Fruit fly (Drosophila melanogaster) whole organism, embryonic: ENCODE results near the gene Sytbeta.

Experiments used
- ATbp ChIP-seq: fragments of 200-800 bp; sonication (Bioruptor generic); optimal IDR thresholded peaks from 2 replicates; lab custom pipeline; 2017; ENCODE audit warnings: missing biosample characterization, mild to moderate bottlenecking, missing genetic modification characterization, missing genetic modification reagents
- BtbVII ChIP-seq: fragments of 200-800 bp; sonication (Bioruptor generic); optimal IDR thresholded peaks from 3 replicates; lab custom pipeline; 2017; ENCODE audit warnings: missing biosample characterization, mild to moderate bottlenecking, missing genetic modification characterization
- CG11247 ChIP-seq: fragments of 200-800 bp; sonication (Bioruptor generic); IDR thresholded peaks from 2 replicates; pipeline ENCODE4 v1.3.6; 2022; ENCODE audit warnings: missing biosample characterization, missing genetic modification characterization
- CG11695 ChIP-seq: fragments of 200-800 bp; sonication (Bioruptor generic); IDR thresholded peaks from 3 replicates; pipeline ENCODE4 v1.3.6; 2022; ENCODE audit warnings: missing biosample characterization, missing genetic modification characterization
- CG1233 ChIP-seq: fragments of 200-800 bp; sonication (Bioruptor generic); optimal IDR thresholded peaks from 4 replicates; lab custom pipeline; 2018; ENCODE audit warnings: missing biosample characterization, mild to moderate bottlenecking, missing genetic modification characterization
- CG12744 ChIP-seq: fragments of 200-800 bp; sonication (Bioruptor generic); optimal IDR thresholded peaks from 2 replicates; lab custom pipeline; 2016; ENCODE audit warnings: missing biosample characterization, missing genetic modification characterization
- CG15479 ChIP-seq: fragments of 200-800 bp; sonication (Bioruptor generic); optimal IDR thresholded peaks from 3 replicates; lab custom pipeline; 2019; ENCODE audit warnings: missing biosample characterization, mild to moderate bottlenecking, missing genetic modification characterization, moderate library complexity
- CG17361 ChIP-seq: fragments of 200-800 bp; sonication (Bioruptor generic); IDR thresholded peaks from 3 replicates; pipeline ENCODE4 v1.3.6; 2022; ENCODE audit warnings: missing biosample characterization, missing genetic modification characterization
- CG17568 ChIP-seq: fragments of 200-800 bp; sonication (Bioruptor generic); optimal IDR thresholded peaks from 2 replicates; lab custom pipeline; 2018; ENCODE audit warnings: missing biosample characterization, mild to moderate bottlenecking, missing genetic modification characterization, moderate library complexity
- CG18262 ChIP-seq: fragments of 200-800 bp; optimal IDR thresholded peaks from 3 replicates; lab custom pipeline; 2019; ENCODE audit warnings: missing biosample characterization, mild to moderate bottlenecking, missing genetic modification characterization, moderate library complexity
- CG18476 ChIP-seq: fragments of 200-800 bp; sonication (Bioruptor generic); optimal IDR thresholded peaks from 2 replicates; lab custom pipeline; 2016; ENCODE audit warnings: missing biosample characterization, mild to moderate bottlenecking, missing genetic modification characterization
- CG18599 ChIP-seq: fragments of 200-800 bp; sonication (Bioruptor generic); optimal IDR thresholded peaks from 3 replicates; lab custom pipeline; 2017; ENCODE audit warnings: missing biosample characterization, missing genetic modification characterization, mild to moderate bottlenecking, moderate library complexity, missing genetic modification reagents
- CG2199 ChIP-seq: fragments of 200-800 bp; sonication (Bioruptor generic); IDR thresholded peaks from 3 replicates; pipeline ENCODE4 v1.3.6; 2022; ENCODE audit warnings: missing biosample characterization, missing genetic modification characterization
- CG2202 ChIP-seq: fragments of 200-800 bp; sonication (Bioruptor generic); optimal IDR thresholded peaks from 2 replicates; lab custom pipeline; 2018; ENCODE audit warnings: missing biosample characterization, mild to moderate bottlenecking, missing genetic modification characterization
- CG2678 ChIP-seq: fragments of 200-800 bp; sonication (Bioruptor generic); optimal IDR thresholded peaks from 3 replicates; lab custom pipeline; 2019; ENCODE audit warnings: missing biosample characterization, mild to moderate bottlenecking, missing genetic modification characterization, moderate library complexity
- CG2889 ChIP-seq: fragments of 200-800 bp; sonication (Bioruptor generic); IDR thresholded peaks from 3 replicates; pipeline ENCODE4 v1.3.6; 2022; ENCODE audit warnings: missing biosample characterization, missing genetic modification characterization
- CG6254 ChIP-seq: fragments of 200-800 bp; sonication (Bioruptor generic); optimal IDR thresholded peaks from 3 replicates; lab custom pipeline; 2017; ENCODE audit warnings: mild to moderate bottlenecking, missing biosample characterization, missing genetic modification reagents, missing genetic modification characterization
- CG8290 ChIP-seq, 3 experiments: fragments of 200-800 bp; sonication (Bioruptor generic); optimal IDR thresholded peaks; 2 replicates each; lab custom pipeline; 2016 to 2019; ENCODE audit warnings: missing biosample characterization in 3 of 3, missing genetic modification characterization in 3 of 3, mild to moderate bottlenecking in 2 of 3, moderate library complexity in 1 of 3
- CG8478 ChIP-seq: fragments of >200 bp; optimal IDR thresholded peaks from 2 replicates; lab custom pipeline; 2018
- CG8924 ChIP-seq: fragments of 200-800 bp; optimal IDR thresholded peaks from 3 replicates; lab custom pipeline; 2019; ENCODE audit warnings: missing biosample characterization, mild to moderate bottlenecking, missing genetic modification characterization, moderate library complexity
- CG9727 ChIP-seq: fragments of 200-800 bp; sonication (Bioruptor generic); optimal IDR thresholded peaks from 3 replicates; lab custom pipeline; 2017; ENCODE audit warnings: missing biosample characterization, mild to moderate bottlenecking, missing genetic modification characterization
- CG9932 ChIP-seq: fragments of 200-800 bp; sonication (Bioruptor generic); IDR thresholded peaks from 2 replicates; pipeline ENCODE4 v1.3.6; 2022; ENCODE audit warnings: missing biosample characterization, missing genetic modification characterization
- Camta ChIP-seq: fragments of 200-800 bp; sonication (Bioruptor generic); optimal IDR thresholded peaks from 2 replicates; lab custom pipeline; 2016; ENCODE audit warnings: missing biosample characterization, missing genetic modification characterization
- CkIIα-i1 ChIP-seq: fragments of 200-800 bp; sonication (Bioruptor generic); IDR thresholded peaks from 2 replicates; pipeline ENCODE4 v1.3.6; 2022; ENCODE audit warnings: missing biosample characterization, missing genetic modification characterization
- Dbx ChIP-seq: fragments of 200-800 bp; sonication (Bioruptor generic); IDR thresholded peaks from 3 replicates; pipeline ENCODE4 v1.3.6; 2022; ENCODE audit warnings: missing biosample characterization, missing genetic modification characterization
- Ets65A ChIP-seq: fragments of 200-800 bp; sonication (Bioruptor generic); peaks from one replicate; lab custom pipeline; 2016; ENCODE audit warnings: missing biosample characterization, missing genetic modification characterization
- HLHmδ ChIP-seq: fragments of 200-800 bp; sonication (Bioruptor generic); optimal IDR thresholded peaks from 2 replicates; lab custom pipeline; 2018; ENCODE audit warnings: missing biosample characterization, mild to moderate bottlenecking, missing genetic modification characterization, moderate library complexity
- Hey ChIP-seq: fragments of 200-800 bp; sonication (Bioruptor generic); optimal IDR thresholded peaks from 3 replicates; lab custom pipeline; 2018; ENCODE audit warnings: missing biosample characterization, mild to moderate bottlenecking, missing genetic modification characterization
- Jarid2 ChIP-seq: fragments of 200-800 bp; sonication (Bioruptor generic); optimal IDR thresholded peaks from 3 replicates; lab custom pipeline; 2017; ENCODE audit warnings: mild to moderate bottlenecking, missing biosample characterization, missing genetic modification reagents, missing genetic modification characterization
- Lpt ChIP-seq: fragments of >200 bp; optimal IDR thresholded peaks from 2 replicates; lab custom pipeline; 2018; ENCODE audit warnings: missing biosample characterization, missing genetic modification characterization
- MTF-1 ChIP-seq: fragments of 200-800 bp; sonication (Bioruptor generic); optimal IDR thresholded peaks from 2 replicates; lab custom pipeline; 2018; ENCODE audit warnings: missing biosample characterization, mild to moderate bottlenecking, missing genetic modification characterization, borderline replicate concordance
- Med ChIP-seq: fragments of 200-800 bp; sonication (Bioruptor generic); peaks from one replicate; lab custom pipeline; 2016; ENCODE audit warnings: missing biosample characterization, missing genetic modification characterization, mild to moderate bottlenecking, inconsistent platforms, moderate library complexity
- Spps ChIP-seq: fragments of 200-800 bp; sonication (Bioruptor generic); optimal IDR thresholded peaks from 2 replicates; lab custom pipeline; 2018; ENCODE audit warnings: missing biosample characterization, mild to moderate bottlenecking, missing genetic modification characterization
- Trl ChIP-seq, 3 experiments: fragments of >200 bp in 2 of 3; fragments of 200-800 bp in 1 of 3; sonication (Bioruptor generic) in 1 of 3; optimal IDR thresholded peaks; 2 replicates in 1 of 3; 3 replicates in 2 of 3; lab custom pipeline; 2016 to 2017; ENCODE audit warnings: missing biosample characterization in 1 of 3, missing genetic modification characterization in 1 of 3
- caup ChIP-seq: fragments of 200-800 bp; sonication (Bioruptor generic); optimal IDR thresholded peaks from 3 replicates; lab custom pipeline; 2017; ENCODE audit warnings: missing biosample characterization, mild to moderate bottlenecking, missing genetic modification characterization, moderate library complexity; ENCODE audit not compliant: severe bottlenecking
- ci ChIP-seq: fragments of 200-800 bp; sonication (Bioruptor generic); IDR thresholded peaks from 3 replicates; pipeline ENCODE4 v1.3.6; 2022; ENCODE audit warnings: missing biosample characterization, missing genetic modification characterization
- fd102C ChIP-seq: fragments of 200-800 bp; sonication (Bioruptor generic); optimal IDR thresholded peaks from 2 replicates; lab custom pipeline; 2018; ENCODE audit warnings: missing biosample characterization, mild to moderate bottlenecking, missing genetic modification characterization, moderate library complexity
- fd64A ChIP-seq: fragments of 200-800 bp; sonication (Bioruptor generic); optimal IDR thresholded peaks from 3 replicates; lab custom pipeline; 2018; ENCODE audit warnings: missing biosample characterization, mild to moderate bottlenecking, missing genetic modification characterization
- inv ChIP-seq: fragments of 200-800 bp; sonication (Bioruptor generic); IDR thresholded peaks from 2 replicates; pipeline ENCODE4 v1.3.6; 2022; ENCODE audit warnings: missing biosample characterization, missing genetic modification characterization; ENCODE audit not compliant: partially characterized antibody
- kah ChIP-seq: fragments of 200-800 bp; sonication (Bioruptor generic); optimal IDR thresholded peaks from 2 replicates; lab custom pipeline; 2018; ENCODE audit warnings: missing biosample characterization, mild to moderate bottlenecking, missing genetic modification characterization
- lab ChIP-seq: fragments of 200-800 bp; sonication (Bioruptor generic); optimal IDR thresholded peaks from 3 replicates; lab custom pipeline; 2017; ENCODE audit warnings: missing biosample characterization, missing genetic modification characterization, mild to moderate bottlenecking, moderate library complexity, missing genetic modification reagents
- sd ChIP-seq: fragments of 200-800 bp; sonication (Bioruptor generic); optimal IDR thresholded peaks from 3 replicates; lab custom pipeline; 2018; ENCODE audit warnings: missing biosample characterization, mild to moderate bottlenecking, missing genetic modification characterization, moderate library complexity
- sens ChIP-seq: fragments of 200-800 bp; sonication (Bioruptor generic); peaks from one replicate; lab custom pipeline; 2016; ENCODE audit warnings: missing biosample characterization, missing genetic modification characterization
- sug ChIP-seq: fragments of 200-800 bp; optimal IDR thresholded peaks from 2 replicates; lab custom pipeline; 2019; ENCODE audit warnings: missing biosample characterization, mild to moderate bottlenecking, missing genetic modification characterization, moderate library complexity
- tll ChIP-seq, 2 experiments: fragments of 200-800 bp in 1 of 2; fragments of >200 bp in 1 of 2; sonication (Bioruptor generic) in 1 of 2; optimal IDR thresholded peaks; 2 replicates each; lab custom pipeline; 2017 to 2019; ENCODE audit warnings: missing biosample characterization in 2 of 2, missing genetic modification characterization in 2 of 2, mild to moderate bottlenecking in 1 of 2, moderate library complexity in 1 of 2
- tna ChIP-seq: fragments of 200-800 bp; sonication (Bioruptor generic); IDR thresholded peaks from 2 replicates; pipeline ENCODE4 v1.3.6; 2022; ENCODE audit warnings: missing biosample characterization, missing genetic modification characterization; ENCODE audit not compliant: partially characterized antibody
- tup ChIP-seq: fragments of 200-800 bp; sonication (Bioruptor generic); optimal IDR thresholded peaks from 2 replicates; lab custom pipeline; 2016; ENCODE audit warnings: missing biosample characterization, mild to moderate bottlenecking, missing genetic modification characterization, moderate library complexity
- twi ChIP-seq: fragments of 200-800 bp; optimal IDR thresholded peaks from 2 replicates; lab custom pipeline; 2019; ENCODE audit warnings: missing biosample characterization, mild to moderate bottlenecking, missing genetic modification characterization, moderate library complexity
- zen ChIP-seq: fragments of 200-800 bp; sonication (Bioruptor generic); optimal IDR thresholded peaks from 3 replicates; lab custom pipeline; 2018; ENCODE audit warnings: missing biosample characterization, mild to moderate bottlenecking, missing genetic modification characterization, moderate library complexity

Gene Sytbeta

DNA sequence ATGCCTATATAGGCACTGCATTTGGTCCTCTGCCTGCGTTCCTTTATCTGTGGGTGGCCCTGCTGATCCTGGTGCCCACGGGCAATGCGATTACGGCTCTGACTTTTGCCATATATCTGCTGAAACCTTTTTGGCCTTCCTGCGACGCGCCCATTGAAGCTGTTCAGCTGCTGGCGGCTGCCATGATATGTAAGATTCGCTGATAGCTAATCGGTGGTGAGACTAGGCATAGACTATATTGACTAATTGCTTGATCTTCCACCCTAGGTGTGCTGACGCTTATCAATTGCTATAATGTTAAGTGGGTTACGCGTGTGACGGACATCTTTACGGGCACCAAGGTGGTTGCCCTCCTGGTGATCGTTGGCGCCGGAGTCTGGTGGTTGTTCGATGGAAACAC is 74.9 kb downstream of the Sytbeta start:
- TF ChIP-seq tup (GFP tag; lab: Kevin White, UChicago) (no peak), Hey (tag; lab: Kevin White, UChicago) (no peak), CG8924 (tag; lab: Kevin White, UChicago) (no peak), CG11247 (GFP tag; lab: Robert Waterston, UW) (no peak), CG2889 (GFP tag; lab: Robert Waterston, UW) (no peak), CG18476 (no peak), CG8478 (lab: Kevin White, UChicago) (no peak), CG12744 (GFP tag; lab: Kevin White, UChicago) (no peak), CG11695 (no peak), tna (GFP tag; lab: Robert Waterston, UW) (no peak), Trl (optimal IDR thresholded peaks at IDR 0.05; lab: Kevin White, UChicago) (no peak), Trl (GFP tag; optimal IDR thresholded peaks at IDR 0.05; lab: Kevin White, UChicago) (no peak), CkIIα-i1 (GFP tag; lab: Robert Waterston, UW) (no peak), inv (GFP tag; lab: Robert Waterston, UW) (no peak), CG15479 (GFP tag; lab: Kevin White, UChicago) (peak; percentile 74), sug (peak; percentile 23), zen (tag; lab: Kevin White, UChicago) (peak; percentile 91), Lpt (no peak), Ets65A (GFP tag; lab: Kevin White, UChicago) (no peak), tll (GFP tag; optimal IDR thresholded peaks at IDR 0.05; lab: Kevin White, UChicago) (peak in 1 of 2 experiments; percentile 2)
- TF ChIP-seq, all 482 proteins: peak for 4

DNA sequence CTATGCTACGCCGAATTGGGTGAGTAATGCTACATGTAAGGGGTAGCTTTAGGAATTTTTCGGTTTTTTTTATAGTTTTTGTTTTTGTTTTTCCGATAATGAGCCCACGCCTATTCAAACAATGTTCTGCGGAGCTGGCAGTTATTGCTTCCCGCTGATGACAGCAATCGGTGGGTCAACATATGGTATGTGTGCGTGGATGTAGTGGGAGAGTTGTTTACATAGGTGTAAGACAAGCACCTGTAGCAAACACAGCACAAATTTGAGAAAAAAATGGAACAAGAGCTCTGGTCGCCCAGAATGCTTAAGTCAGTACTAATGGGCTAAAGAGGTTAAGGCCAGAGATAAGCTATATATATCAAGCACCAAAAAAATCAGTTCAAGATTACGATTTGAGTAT is 76.5 kb downstream of the Sytbeta start:
- no peak for TF ChIP-seq CG2202 (tag; lab: Kevin White, UChicago)
- peak; percentile 10 for TF ChIP-seq CG18599 (GFP tag; lab: Kevin White, UChicago)
- TF ChIP-seq twi (tag; lab: Kevin White, UChicago) = peak; percentile 81
- TF ChIP-seq Spps = no peak
- peak; percentile 12 for TF ChIP-seq CG17568
- no peak for TF ChIP-seq CG8290 (GFP tag; optimal IDR thresholded peaks at IDR 0.05; lab: Kevin White, UChicago)
- peak in 1 of 2 experiments; percentile 8 for TF ChIP-seq CG8290 (tag; optimal IDR thresholded peaks at IDR 0.05; lab: Kevin White, UChicago)
- peak; percentile 55 for TF ChIP-seq lab (GFP tag; lab: Kevin White, UChicago)
- TF ChIP-seq HLHmδ (GFP tag; lab: Kevin White, UChicago) = peak; percentile 41
- no peak for TF ChIP-seq Ets65A (GFP tag; lab: Kevin White, UChicago)
- TF ChIP-seq sd (tag; lab: Kevin White, UChicago) = peak; percentile 25
- peak; percentile 68 for TF ChIP-seq Med (GFP tag; lab: Kevin White, UChicago)
- TF ChIP-seq CG2199 (GFP tag; lab: Robert Waterston, UW) = 0 out of 3 replicates have a peak, but pooled peaks have one; percentile 23
- peak; percentile 36 for TF ChIP-seq MTF-1 (GFP tag; lab: Kevin White, UChicago)
- peak; percentile 76 for TF ChIP-seq sens (GFP tag; lab: Kevin White, UChicago)
- no peak for TF ChIP-seq Camta (GFP tag; lab: Kevin White, UChicago)
- TF ChIP-seq ci (GFP tag; lab: Robert Waterston, UW) = peak; percentile 34; the same call in 1 of the 3 replicates
- TF ChIP-seq Jarid2 (GFP tag; lab: Kevin White, UChicago) = peak; percentile 3
- TF ChIP-seq caup (GFP tag; lab: Kevin White, UChicago) = peak; percentile 47
- TF ChIP-seq kah (GFP tag; lab: Kevin White, UChicago) = peak; percentile 15
- TF ChIP-seq CG2678 = peak; percentile 9
- TF ChIP-seq Dbx (GFP tag; lab: Robert Waterston, UW) = peak; percentile 12; the same call in 1 of the 3 replicates
- TF ChIP-seq ATbp (GFP tag; lab: Kevin White, UChicago) = peak; percentile 37
- TF ChIP-seq CG6254 = peak; percentile 24
- TF ChIP-seq fd102C = peak; percentile 46
- TF ChIP-seq CG17361 (GFP tag; lab: Robert Waterston, UW) = no peak
- peak; percentile 1 for TF ChIP-seq CG9727 (GFP tag; lab: Kevin White, UChicago)
- peak; percentile 18; the same call in 1 of the 2 replicates for TF ChIP-seq CG9932
- peak; percentile 1 for TF ChIP-seq fd64A (GFP tag; lab: Kevin White, UChicago)
- TF ChIP-seq CG18262 = no peak
- peak; percentile 3 for TF ChIP-seq BtbVII (GFP tag; lab: Kevin White, UChicago)
- TF ChIP-seq CG1233 = peak; percentile 2
